Worm (Caenorhabditis elegans) whole organism, L1 larva: ENCODE data around the gene daf-10.

Experiments used
- C34B4.2 ChIP-seq: sonication (generic microtip); optimal IDR thresholded peaks from 2 replicates; lab custom pipeline; 2017; ENCODE audit warnings: mild to moderate bottlenecking, missing genetic modification characterization, missing compliant biosample characterization
- alr-1 ChIP-seq: fragments of 200-800 bp; sonication (Bioruptor generic); optimal IDR thresholded peaks from 2 replicates; lab custom pipeline; 2018; ENCODE audit warnings: borderline replicate concordance, mild to moderate bottlenecking, missing genetic modification characterization, missing compliant biosample characterization
- aly-2 ChIP-seq: fragments of 150-350 bp; optimal IDR thresholded peaks from 2 replicates; lab custom pipeline; 2014; ENCODE audit warnings: missing biosample characterization, missing genetic modification characterization
- ama-1 ChIP-seq: fragments of 150-350 bp; optimal IDR thresholded peaks from 2 replicates; lab custom pipeline; 2014
- blmp-1 ChIP-seq: fragments of 150-350 bp; optimal IDR thresholded peaks from 2 replicates; lab custom pipeline; 2014; ENCODE audit warnings: missing biosample characterization, missing genetic modification characterization
- ceh-63 ChIP-seq: fragments of 200-800 bp; sonication (Bioruptor generic); optimal IDR thresholded peaks from 2 replicates; lab custom pipeline; 2018; ENCODE audit warnings: mild to moderate bottlenecking, missing genetic modification characterization, missing compliant biosample characterization
- ceh-88 ChIP-seq: fragments of 200-800 bp; sonication (Bioruptor generic); IDR thresholded peaks from 2 replicates; pipeline ENCODE4 v1.3.6; 2022; ENCODE audit warnings: missing genetic modification characterization, missing compliant biosample characterization
- ceh-90 ChIP-seq: sonication (generic microtip); optimal IDR thresholded peaks from 2 replicates; lab custom pipeline; 2016; ENCODE audit warnings: missing genetic modification characterization, missing compliant biosample characterization
- dsc-1 ChIP-seq: sonication (generic microtip); optimal IDR thresholded peaks from 2 replicates; lab custom pipeline; 2016; ENCODE audit warnings: mild to moderate bottlenecking, missing genetic modification characterization, missing compliant biosample characterization
- efl-1 ChIP-seq, 4 experiments: fragments of 150-350 bp; optimal IDR thresholded peaks in 3 of 4; peaks in 1 of 4; 1 replicate in 1 of 4; 2 replicates in 3 of 4; lab custom pipeline; 2014; ENCODE audit warnings: missing biosample characterization in 2 of 4, missing genetic modification characterization in 2 of 4, missing genetic modification reagents in 2 of 4
- efl-3 ChIP-seq: fragments of 200-800 bp; sonication (Bioruptor generic); optimal IDR thresholded peaks from 2 replicates; lab custom pipeline; 2018; ENCODE audit warnings: mild to moderate bottlenecking, missing genetic modification characterization, missing compliant biosample characterization
- egl-27 ChIP-seq, 2 experiments: fragments of 150-350 bp in 1 of 2; sonication (generic microtip); optimal IDR thresholded peaks; 3 replicates each; lab custom pipeline; 2017 to 2018; ENCODE audit warnings: missing biosample characterization in 2 of 2, missing genetic modification characterization in 2 of 2, missing genetic modification reagents in 2 of 2
- elt-2 ChIP-seq: sonication (generic microtip); optimal IDR thresholded peaks from 2 replicates; lab custom pipeline; 2016; ENCODE audit warnings: missing genetic modification characterization, mild to moderate bottlenecking, inconsistent platforms, missing compliant biosample characterization, missing genetic modification reagents
- elt-3 ChIP-seq, 6 experiments: fragments of 150-350 bp in 1 of 6; sonication (generic microtip); optimal IDR thresholded peaks; 2 replicates each; lab custom pipeline; 2017 to 2018; ENCODE audit warnings: missing biosample characterization in 6 of 6, missing genetic modification characterization in 6 of 6, inconsistent platforms in 1 of 6
- ets-5 ChIP-seq: fragments of 200-800 bp; sonication (Bioruptor generic); IDR thresholded peaks from 2 replicates; pipeline ENCODE4 v1.3.6; 2022; ENCODE audit warnings: missing genetic modification characterization, missing compliant biosample characterization
- fos-1 ChIP-seq: fragments of 150-350 bp; optimal IDR thresholded peaks from 2 replicates; lab custom pipeline; 2014; ENCODE audit warnings: missing biosample characterization, missing genetic modification characterization
- grh-1 ChIP-seq: fragments of 200-800 bp; sonication (Bioruptor generic); IDR thresholded peaks from 2 replicates; pipeline ENCODE4 v1.3.6; 2022; ENCODE audit warnings: missing genetic modification reagents, missing genetic modification characterization, missing compliant biosample characterization
- irx-1 ChIP-seq: sonication (generic microtip); optimal IDR thresholded peaks from 2 replicates; lab custom pipeline; 2016; ENCODE audit warnings: missing genetic modification characterization, missing compliant biosample characterization
- jun-1 ChIP-seq: fragments of 150-350 bp; optimal IDR thresholded peaks from 2 replicates; lab custom pipeline; 2014; ENCODE audit warnings: missing biosample characterization, missing genetic modification reagents, missing genetic modification characterization
- lin-13 ChIP-seq: fragments of 150-350 bp; optimal IDR thresholded peaks from 2 replicates; lab custom pipeline; 2014; ENCODE audit warnings: missing biosample characterization, missing genetic modification reagents, missing genetic modification characterization
- lin-15B ChIP-seq: fragments of 150-350 bp; sonication (generic microtip); optimal IDR thresholded peaks from 3 replicates; lab custom pipeline; 2014; ENCODE audit warnings: missing biosample characterization, missing genetic modification characterization
- lin-39 ChIP-seq: fragments of 150-350 bp; optimal IDR thresholded peaks from 2 replicates; lab custom pipeline; 2014; ENCODE audit warnings: missing biosample characterization, missing genetic modification reagents, missing genetic modification characterization
- mdl-1 ChIP-seq, 2 experiments: fragments of 150-350 bp; optimal IDR thresholded peaks; 2 replicates each; lab custom pipeline; 2014 to 2017; ENCODE audit warnings: missing biosample characterization in 2 of 2, missing genetic modification characterization in 2 of 2, inconsistent platforms in 1 of 2
- mep-1 ChIP-seq: fragments of 150-350 bp; optimal IDR thresholded peaks from 2 replicates; lab custom pipeline; 2014; ENCODE audit warnings: missing biosample characterization, missing genetic modification characterization
- nhr-20 ChIP-seq: sonication (generic microtip); optimal IDR thresholded peaks from 2 replicates; lab custom pipeline; 2016; ENCODE audit warnings: mild to moderate bottlenecking, missing genetic modification characterization, missing compliant biosample characterization
- nhr-237 ChIP-seq: fragments of 150-350 bp; optimal IDR thresholded peaks from 2 replicates; lab custom pipeline; 2014; ENCODE audit warnings: missing biosample characterization, missing genetic modification characterization
- nhr-47 ChIP-seq: sonication (generic microtip); optimal IDR thresholded peaks from 2 replicates; lab custom pipeline; 2016; ENCODE audit warnings: mild to moderate bottlenecking, missing genetic modification characterization, moderate library complexity, missing compliant biosample characterization
- nhr-76 ChIP-seq: sonication (generic microtip); optimal IDR thresholded peaks from 2 replicates; lab custom pipeline; 2017; ENCODE audit warnings: missing biosample characterization, missing genetic modification characterization
- nhr-77 ChIP-seq: fragments of 150-350 bp; optimal IDR thresholded peaks from 2 replicates; lab custom pipeline; 2014; ENCODE audit warnings: missing biosample characterization, missing genetic modification characterization
- nhr-84 ChIP-seq: sonication (generic microtip); optimal IDR thresholded peaks from 2 replicates; lab custom pipeline; 2017; ENCODE audit warnings: missing biosample characterization, missing genetic modification characterization
- nhr-85 ChIP-seq: sonication (generic microtip); peaks from one replicate; lab custom pipeline; 2016; ENCODE audit warnings: missing genetic modification characterization, inconsistent platforms, missing compliant biosample characterization
- nhr-90 ChIP-seq: sonication (generic microtip); optimal IDR thresholded peaks from 2 replicates; lab custom pipeline; 2016; ENCODE audit warnings: mild to moderate bottlenecking, missing genetic modification characterization, missing compliant biosample characterization; ENCODE audit not compliant: poor library complexity
- pax-3 ChIP-seq: fragments of 200-800 bp; sonication (Bioruptor generic); optimal IDR thresholded peaks from 2 replicates; lab custom pipeline; 2018; ENCODE audit warnings: mild to moderate bottlenecking, missing genetic modification characterization, moderate library complexity, missing compliant biosample characterization
- rnt-1 ChIP-seq: sonication (generic microtip); optimal IDR thresholded peaks from 2 replicates; lab custom pipeline; 2016; ENCODE audit warnings: mild to moderate bottlenecking, missing genetic modification characterization, moderate library complexity, missing compliant biosample characterization
- snpc-4 ChIP-seq: fragments of 150-350 bp; optimal IDR thresholded peaks from 2 replicates; lab custom pipeline; 2014; ENCODE audit warnings: missing biosample characterization, missing genetic modification characterization
- sox-4 ChIP-seq: sonication (generic microtip); optimal IDR thresholded peaks from 2 replicates; lab custom pipeline; 2016; ENCODE audit warnings: missing genetic modification characterization, missing compliant biosample characterization
- swsn-7 ChIP-seq: sonication (generic microtip); optimal IDR thresholded peaks from 2 replicates; lab custom pipeline; 2016; ENCODE audit warnings: missing genetic modification characterization, missing compliant biosample characterization
- unc-30 ChIP-seq: sonication (generic microtip); optimal IDR thresholded peaks from 2 replicates; lab custom pipeline; 2017; ENCODE audit warnings: missing biosample characterization, missing genetic modification characterization
- unc-98 ChIP-seq: fragments of 200-800 bp; sonication (Bioruptor generic); IDR thresholded peaks from 2 replicates; pipeline ENCODE4 v1.3.6; 2022; ENCODE audit warnings: missing genetic modification characterization, missing compliant biosample characterization
- xbp-1 ChIP-seq: sonication (generic microtip); optimal IDR thresholded peaks from 2 replicates; lab custom pipeline; 2016; ENCODE audit warnings: missing genetic modification characterization, missing compliant biosample characterization
- zip-4 ChIP-seq: fragments of 200-800 bp; sonication (Bioruptor generic); optimal IDR thresholded peaks from 2 replicates; lab custom pipeline; 2018; ENCODE audit warnings: mild to moderate bottlenecking, missing genetic modification characterization, moderate library complexity, missing compliant biosample characterization
- ztf-11 ChIP-seq, 2 experiments: sonication (generic microtip); optimal IDR thresholded peaks; 2 replicates each; lab custom pipeline; 2016 to 2017; ENCODE audit warnings: missing genetic modification characterization in 2 of 2, missing biosample characterization in 1 of 2, missing compliant biosample characterization in 1 of 2

daf-10 gene

DNA sequence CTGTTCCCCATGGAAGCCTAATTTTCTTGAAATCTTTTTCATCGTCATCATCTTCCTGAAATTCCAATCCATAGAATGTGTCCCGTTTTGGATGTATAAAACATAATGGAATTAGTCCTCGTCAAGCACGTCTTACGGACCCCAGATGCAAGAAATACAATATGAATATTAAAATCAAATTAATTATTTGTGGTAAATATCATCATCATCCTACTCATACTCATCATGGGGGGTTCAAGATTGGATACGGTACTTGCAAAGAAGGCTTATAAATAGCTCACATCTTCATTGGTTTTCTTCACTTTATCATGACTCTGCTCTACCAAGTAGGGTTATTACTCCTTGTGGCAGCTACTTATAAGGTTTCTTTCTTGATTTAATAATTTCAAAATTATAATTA is 1.6 kb downstream of the daf-10 start, which contains the start of gene flp-1:
TSS of gene flp-1 (plus strand) at position 301 of the 400 bp plus-strand sequence.
- TF ChIP-seq fos-1 (tag; lab: Kevin White, UChicago) = no peak
- TF ChIP-seq unc-98 = no peak
- TF ChIP-seq lin-13 = no peak
- no peak for TF ChIP-seq nhr-47 (tag; lab: Kevin White, UChicago)
- no peak for TF ChIP-seq irx-1 (tag; lab: Kevin White, UChicago)
- TF ChIP-seq egl-27 (tag; optimal IDR thresholded peaks at IDR 0.05; lab: Kevin White, UChicago) = no peak
- TF ChIP-seq xbp-1 (tag; lab: Kevin White, UChicago) = no peak
- TF ChIP-seq ets-5 (GFP tag; lab: Robert Waterston, UW) = no peak
- no peak for TF ChIP-seq efl-3 (GFP tag; lab: Kevin White, UChicago)
- TF ChIP-seq jun-1 (tag; lab: Kevin White, UChicago) = no peak
- TF ChIP-seq sox-4 = no peak
- no peak for TF ChIP-seq nhr-85
- no peak for TF ChIP-seq nhr-90 (tag; lab: Kevin White, UChicago)

DNA sequence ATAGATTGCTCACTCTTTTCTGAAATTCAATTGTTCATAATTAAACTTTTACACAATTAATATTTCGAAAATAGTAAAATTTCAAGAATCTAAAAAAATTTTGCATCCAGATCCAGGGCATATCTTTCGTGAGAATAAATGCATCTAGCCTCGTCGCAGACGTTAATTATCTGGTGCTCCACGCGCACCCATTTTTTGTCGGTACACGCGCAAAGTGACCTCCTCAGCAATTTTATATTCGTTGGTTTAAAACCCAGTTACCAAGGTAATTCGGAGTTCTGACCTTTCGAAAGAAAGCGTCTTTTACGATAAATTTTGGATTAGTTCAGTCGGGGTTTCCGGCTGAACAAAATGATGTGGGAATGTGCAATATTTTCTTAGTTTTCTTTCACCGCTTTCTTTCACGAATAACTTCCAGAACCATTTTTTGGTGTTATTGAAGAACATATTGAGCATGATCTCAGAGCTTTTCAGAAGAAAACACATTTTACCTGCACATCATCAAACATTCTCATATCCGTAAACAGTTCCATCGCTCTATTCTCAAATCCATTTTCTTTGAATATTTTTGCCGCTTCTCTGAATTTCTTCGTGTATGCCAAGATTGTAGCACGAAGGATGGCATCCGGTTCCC is 5.7 kb downstream of the daf-10 start:
- TF ChIP-seq nhr-20 (tag; lab: Kevin White, UChicago) (no peak), ceh-90 (tag; lab: Kevin White, UChicago) (no peak), egl-27 (tag; optimal IDR thresholded peaks at IDR 0.05; lab: Kevin White, UChicago) (no peak), mep-1 (no peak), elt-2 (tag; lab: Kevin White, UChicago) (no peak), nhr-76 (tag; lab: Kevin White, UChicago) (no peak), ceh-63 (GFP tag; lab: Kevin White, UChicago) (no peak), C34B4.2 (tag; lab: Kevin White, UChicago) (no peak), rnt-1 (tag; lab: Kevin White, UChicago) (no peak), aly-2 (tag; lab: Kevin White, UChicago) (no peak), ztf-11 (tag; optimal IDR thresholded peaks at IDR 0.05; lab: Kevin White, UChicago) (no peak), ceh-88 (GFP tag; lab: Robert Waterston, UW) (no peak), dsc-1 (no peak), alr-1 (tag; lab: Kevin White, UChicago) (no peak), unc-30 (no peak)

DNA sequence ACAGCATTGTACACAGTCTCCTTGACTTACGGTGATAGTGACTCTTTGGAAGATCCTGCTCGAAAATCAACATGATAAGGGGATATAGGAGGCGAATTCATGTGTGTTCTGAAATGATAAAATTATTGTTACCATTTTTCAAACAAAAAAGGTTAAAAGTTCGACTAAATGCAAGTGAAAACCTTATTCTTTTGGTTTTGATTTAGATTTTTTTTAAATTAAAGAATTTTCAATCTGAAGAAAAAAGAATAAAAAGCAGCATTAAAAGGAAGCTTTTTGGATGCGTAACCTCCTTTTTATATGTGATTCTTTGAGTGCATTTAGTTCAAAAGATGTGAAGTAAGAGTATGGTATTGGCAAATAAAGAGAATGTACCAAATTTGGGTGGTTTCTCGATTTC is 10.6 kb downstream of the daf-10 start, which contains the start of gene delm-1:
TSS of gene delm-1 (minus strand) at position 101 of the 400 bp plus-strand sequence.
- TF ChIP-seq elt-3 (tag; optimal IDR thresholded peaks at IDR 0.05; lab: Kevin White, UChicago) (no peak), nhr-84 (tag; lab: Kevin White, UChicago) (no peak), snpc-4 (tag; lab: Kevin White, UChicago) (no peak), ama-1 (lab: Kevin White, UChicago) (no peak), nhr-77 (tag; lab: Kevin White, UChicago) (no peak)

ce11 chrIV:9130605-9131004 is 15.4 kb downstream of the daf-10 start:
- TF ChIP-seq nhr-85 (peak; percentile 56), lin-15B (tag; lab: Kevin White, UChicago) (no peak), snpc-4 (tag; lab: Kevin White, UChicago) (peak; percentile 8), efl-1 (optimal IDR thresholded peaks at IDR 0.05; lab: Kevin White, UChicago) (no peak), efl-1 (GFP tag; optimal IDR thresholded peaks at IDR 0.05 in 1 of 2; lab: Kevin White, UChicago) (peak in 1 of 2 experiments; percentile 69)

- TF ChIP-seq nhr-77 (tag; lab: Kevin White, UChicago) = peak; percentile 27
- TF ChIP-seq fos-1 (tag; lab: Kevin White, UChicago) = peak; percentile 17
- no peak for TF ChIP-seq pax-3
- TF ChIP-seq mep-1 = peak; percentile 72
- TF ChIP-seq lin-13 = peak; percentile 58
- TF ChIP-seq blmp-1 (tag; lab: Kevin White, UChicago) = peak; percentile 75
- TF ChIP-seq unc-30 = no peak
- TF ChIP-seq swsn-7 = peak; percentile 48
- no peak for TF ChIP-seq zip-4 (GFP tag; lab: Kevin White, UChicago)
- TF ChIP-seq xbp-1 (tag; lab: Kevin White, UChicago) = peak; percentile 37
- no peak for TF ChIP-seq jun-1 (tag; lab: Kevin White, UChicago)
- peak; percentile 56 to 65 for TF ChIP-seq efl-1 (optimal IDR thresholded peaks at IDR 0.05; lab: Kevin White, UChicago)
- TF ChIP-seq efl-1 (GFP tag; optimal IDR thresholded peaks at IDR 0.05 in 1 of 2; lab: Kevin White, UChicago) = no peak
- peak; percentile 40 for TF ChIP-seq nhr-47 (tag; lab: Kevin White, UChicago)
- TF ChIP-seq efl-3 (GFP tag; lab: Kevin White, UChicago) = no peak
- no peak for TF ChIP-seq ceh-90 (tag; lab: Kevin White, UChicago)
- TF ChIP-seq mdl-1 (tag; optimal IDR thresholded peaks at IDR 0.05; lab: Kevin White, UChicago) = peak in 1 of 2 experiments; percentile 74
- no peak for TF ChIP-seq lin-39
- TF ChIP-seq grh-1 (GFP tag; lab: Robert Waterston, UW) = 0 out of 2 replicates have a peak, but pooled peaks have one; percentile 37
- TF ChIP-seq nhr-237 (tag; lab: Kevin White, UChicago) = peak; percentile 5
Observed at ce11 chrIV:9121545-9121944, 24.5 kb downstream of the daf-10 start.
